Worm (Caenorhabditis elegans) whole organism, L2 larva: ENCODE results near the gene tbc-6.

ENCODE experiments used
- C34F6.9 ChIP-seq: fragments of 150-350 bp; optimal IDR thresholded peaks from 2 replicates; lab custom pipeline; 2014; ENCODE audit warnings: missing biosample characterization, missing genetic modification characterization
- F13H6.1 ChIP-seq: sonication (generic microtip); optimal IDR thresholded peaks from 2 replicates; lab custom pipeline; 2016; ENCODE audit warnings: missing genetic modification characterization, missing compliant biosample characterization
- Y55F3AM.14 ChIP-seq: fragments of 200-800 bp; sonication (Bioruptor generic); optimal IDR thresholded peaks from 2 replicates; lab custom pipeline; 2018; ENCODE audit warnings: mild to moderate bottlenecking, missing genetic modification characterization, missing compliant biosample characterization
- ZK546.5 ChIP-seq: sonication (generic microtip); optimal IDR thresholded peaks from 2 replicates; lab custom pipeline; 2017; ENCODE audit warnings: missing biosample characterization, missing genetic modification characterization
- alr-1 ChIP-seq: fragments of 150-350 bp; optimal IDR thresholded peaks from 2 replicates; lab custom pipeline; 2014; ENCODE audit warnings: missing biosample characterization, missing genetic modification characterization
- aly-2 ChIP-seq: fragments of 150-350 bp; optimal IDR thresholded peaks from 2 replicates; lab custom pipeline; 2014; ENCODE audit warnings: missing biosample characterization, missing genetic modification characterization
- ama-1 ChIP-seq: fragments of 150-350 bp; optimal IDR thresholded peaks from 2 replicates; lab custom pipeline; 2018; ENCODE audit warnings: inconsistent platforms
- blmp-1 ChIP-seq: sonication (generic microtip); optimal IDR thresholded peaks from 2 replicates; lab custom pipeline; 2017; ENCODE audit warnings: missing genetic modification characterization, mild to moderate bottlenecking, missing compliant biosample characterization, antibody characterized with exemption, moderate library complexity; ENCODE audit not compliant: insufficient read depth
- ceh-16 ChIP-seq: fragments of 150-350 bp; optimal IDR thresholded peaks from 2 replicates; lab custom pipeline; 2014; ENCODE audit warnings: missing biosample characterization, missing genetic modification characterization
- crh-2 ChIP-seq: sonication (generic microtip); optimal IDR thresholded peaks from 2 replicates; lab custom pipeline; 2017; ENCODE audit warnings: missing biosample characterization, missing genetic modification characterization
- egl-27 ChIP-seq: sonication (generic microtip); optimal IDR thresholded peaks from 3 replicates; lab custom pipeline; 2017; ENCODE audit warnings: missing biosample characterization, missing genetic modification reagents, missing genetic modification characterization
- elt-1 ChIP-seq: fragments of 150-350 bp; optimal IDR thresholded peaks from 2 replicates; lab custom pipeline; 2014; ENCODE audit warnings: missing biosample characterization, missing genetic modification characterization
- fos-1 ChIP-seq: fragments of 150-350 bp; optimal IDR thresholded peaks from 2 replicates; lab custom pipeline; 2014; ENCODE audit warnings: missing biosample characterization, missing genetic modification characterization
- gmeb-1 ChIP-seq: fragments of 150-350 bp; optimal IDR thresholded peaks from 2 replicates; lab custom pipeline; 2014; ENCODE audit warnings: missing biosample characterization, missing genetic modification characterization
- lin-11 ChIP-seq: fragments of 150-350 bp; sonication (generic microtip); optimal IDR thresholded peaks from 2 replicates; lab custom pipeline; 2014; ENCODE audit warnings: missing biosample characterization, missing genetic modification characterization, inconsistent platforms, mixed read lengths
- lin-13 ChIP-seq: fragments of 150-350 bp; optimal IDR thresholded peaks from 2 replicates; lab custom pipeline; 2014; ENCODE audit warnings: missing biosample characterization, missing genetic modification reagents, missing genetic modification characterization
- lin-39 ChIP-seq: fragments of 150-350 bp; optimal IDR thresholded peaks from 2 replicates; lab custom pipeline; 2014; ENCODE audit warnings: missing biosample characterization, missing genetic modification reagents, missing genetic modification characterization
- lsy-2 ChIP-seq, 2 experiments: fragments of 150-350 bp in 1 of 2; sonication (generic microtip) in 1 of 2; optimal IDR thresholded peaks; 2 replicates each; lab custom pipeline; 2014 to 2017; ENCODE audit warnings: missing biosample characterization in 2 of 2, missing genetic modification characterization in 2 of 2
- mab-5 ChIP-seq: fragments of 150-350 bp; optimal IDR thresholded peaks from 2 replicates; lab custom pipeline; 2014; ENCODE audit warnings: missing biosample characterization, missing genetic modification characterization
- mbf-1 ChIP-seq: sonication (generic microtip); optimal IDR thresholded peaks from 2 replicates; lab custom pipeline; 2017; ENCODE audit warnings: missing biosample characterization, missing genetic modification characterization
- mdl-1 ChIP-seq, 2 experiments: fragments of 150-350 bp in 1 of 2; sonication (generic microtip) in 1 of 2; optimal IDR thresholded peaks; 2 replicates each; lab custom pipeline; 2017; ENCODE audit warnings: missing biosample characterization in 2 of 2, missing genetic modification characterization in 2 of 2
- nhr-10 ChIP-seq: sonication (generic microtip); optimal IDR thresholded peaks from 2 replicates; lab custom pipeline; 2017; ENCODE audit warnings: missing biosample characterization, missing genetic modification characterization
- nhr-12 ChIP-seq: fragments of 150-350 bp; optimal IDR thresholded peaks from 2 replicates; lab custom pipeline; 2014; ENCODE audit warnings: missing biosample characterization, missing genetic modification characterization
- nhr-129 ChIP-seq: fragments of 150-350 bp; optimal IDR thresholded peaks from 2 replicates; lab custom pipeline; 2014; ENCODE audit warnings: missing biosample characterization, missing genetic modification characterization
- nhr-237 ChIP-seq: fragments of 150-350 bp; optimal IDR thresholded peaks from 2 replicates; lab custom pipeline; 2014; ENCODE audit warnings: missing biosample characterization, missing genetic modification characterization
- nhr-25 ChIP-seq: fragments of 150-350 bp; sonication (generic microtip); optimal IDR thresholded peaks from 3 replicates; lab custom pipeline; 2014; ENCODE audit warnings: missing biosample characterization, missing genetic modification characterization
- nhr-6 ChIP-seq: fragments of 150-350 bp; optimal IDR thresholded peaks from 2 replicates; lab custom pipeline; 2014; ENCODE audit warnings: missing biosample characterization, missing genetic modification characterization
- nhr-77 ChIP-seq: fragments of 150-350 bp; optimal IDR thresholded peaks from 2 replicates; lab custom pipeline; 2014; ENCODE audit warnings: missing biosample characterization, missing genetic modification characterization
- sem-4 ChIP-seq: fragments of 150-350 bp; optimal IDR thresholded peaks from 2 replicates; lab custom pipeline; 2014; ENCODE audit warnings: missing biosample characterization, missing genetic modification reagents, missing genetic modification characterization
- sma-3 ChIP-seq: sonication (generic microtip); optimal IDR thresholded peaks from 2 replicates; lab custom pipeline; 2016; ENCODE audit warnings: missing genetic modification reagents, missing genetic modification characterization, missing compliant biosample characterization
- sma-9 ChIP-seq, 2 experiments: fragments of 150-350 bp in 1 of 2; sonication (generic microtip) in 1 of 2; optimal IDR thresholded peaks; 2 replicates each; lab custom pipeline; 2014 to 2016; ENCODE audit warnings: missing genetic modification characterization in 2 of 2, mild to moderate bottlenecking in 1 of 2, missing biosample characterization in 1 of 2, missing compliant biosample characterization in 1 of 2, missing genetic modification reagents in 1 of 2, moderate library complexity in 1 of 2
- snpc-4 ChIP-seq: fragments of 150-350 bp; optimal IDR thresholded peaks from 2 replicates; lab custom pipeline; 2014; ENCODE audit warnings: missing biosample characterization, missing genetic modification characterization
- unc-39 ChIP-seq: fragments of 150-350 bp; optimal IDR thresholded peaks from 2 replicates; lab custom pipeline; 2014; ENCODE audit warnings: missing biosample characterization, missing genetic modification characterization
- unc-55 ChIP-seq: fragments of 150-350 bp; sonication (generic microtip); optimal IDR thresholded peaks from 3 replicates; lab custom pipeline; 2014; ENCODE audit warnings: missing biosample characterization, missing genetic modification reagents, missing genetic modification characterization
- unc-62 ChIP-seq: fragments of 150-350 bp; optimal IDR thresholded peaks from 2 replicates; lab custom pipeline; 2014; ENCODE audit warnings: missing biosample characterization, missing genetic modification reagents, missing genetic modification characterization
- ztf-1 ChIP-seq: fragments of 200-800 bp; sonication (Bioruptor generic); conservative IDR thresholded peaks from 2 replicates; pipeline ENCODE4 v1.3.6; 2022; ENCODE audit warnings: missing genetic modification characterization, missing compliant biosample characterization
- ztf-11 ChIP-seq: sonication (generic microtip); optimal IDR thresholded peaks from 2 replicates; lab custom pipeline; 2017; ENCODE audit warnings: missing biosample characterization, missing genetic modification characterization

The tbc-6 gene

ce11 chrII:6843211-6843610 lies 4.7 kb upstream of the tbc-6 start:
- peak; percentile 63 for TF ChIP-seq nhr-129 (tag; lab: Kevin White, UChicago)
- TF ChIP-seq mdl-1 (tag; optimal IDR thresholded peaks at IDR 0.05; lab: Kevin White, UChicago), result no peak

ce11 chrII:6843680-6844079 lies 4.2 kb upstream of the tbc-6 start:
- TF ChIP-seq ZK546.5 (no peak), nhr-12 (tag; lab: Kevin White, UChicago) (no peak), gmeb-1 (tag; lab: Kevin White, UChicago) (no peak), F13H6.1 (tag; lab: Kevin White, UChicago) (peak; percentile 54), mdl-1 (tag; optimal IDR thresholded peaks at IDR 0.05; lab: Kevin White, UChicago) (no peak), snpc-4 (tag; lab: Kevin White, UChicago) (no peak), fos-1 (tag; lab: Kevin White, UChicago) (no peak), blmp-1 (no peak), elt-1 (tag; lab: Kevin White, UChicago) (no peak), alr-1 (tag; lab: Kevin White, UChicago) (no peak), aly-2 (no peak), nhr-237 (tag; lab: Kevin White, UChicago) (no peak), ama-1 (lab: Kevin White, UChicago) (no peak), unc-55 (GFP tag; lab: Kevin White, UChicago) (no peak), lin-13 (no peak), crh-2 (no peak), unc-39 (tag; lab: Kevin White, UChicago) (no peak), lin-11 (no peak), nhr-77 (tag; lab: Kevin White, UChicago) (no peak), unc-62 (GFP tag; lab: Kevin White, UChicago) (no peak), nhr-129 (tag; lab: Kevin White, UChicago) (no peak), sem-4 (tag; lab: Kevin White, UChicago) (no peak), sma-9 (GFP tag; optimal IDR thresholded peaks at IDR 0.05; lab: Kevin White, UChicago) (peak; percentile 47), sma-9 (tag; optimal IDR thresholded peaks at IDR 0.05; lab: Kevin White, UChicago) (no peak), sma-3 (GFP tag; lab: Kevin White, UChicago) (peak; percentile 8), ztf-11 (no peak), nhr-6 (tag; lab: Kevin White, UChicago) (no peak), nhr-25 (tag; lab: Kevin White, UChicago) (peak; percentile 6), lin-39 (no peak), mbf-1 (tag; lab: Kevin White, UChicago) (no peak), nhr-10 (tag; lab: Kevin White, UChicago) (no peak), ztf-1 (GFP tag; lab: Robert Waterston, UW) (no peak), mab-5 (tag; lab: Kevin White, UChicago) (peak; percentile 9), Y55F3AM.14 (no peak), ceh-16 (no peak), egl-27 (tag; lab: Kevin White, UChicago) (peak; percentile 39)

ce11 chrII:6844227-6845005 lies 3.5 kb upstream of the tbc-6 start:
- no peak for TF ChIP-seq ama-1 (lab: Kevin White, UChicago)
- TF ChIP-seq unc-55 (GFP tag; lab: Kevin White, UChicago), result peak; percentile 38
- TF ChIP-seq C34F6.9, result peak; percentile 30
- peak; percentile 20 for TF ChIP-seq crh-2
- TF ChIP-seq ZK546.5, result no peak
- peak; percentile 5 for TF ChIP-seq sma-9 (GFP tag; optimal IDR thresholded peaks at IDR 0.05; lab: Kevin White, UChicago)
- no peak for TF ChIP-seq sma-9 (tag; optimal IDR thresholded peaks at IDR 0.05; lab: Kevin White, UChicago)
- peak in 1 of 2 experiments; percentile 31 for TF ChIP-seq lsy-2 (tag; optimal IDR thresholded peaks at IDR 0.05; lab: Kevin White, UChicago)
- TF ChIP-seq nhr-129 (tag; lab: Kevin White, UChicago), result peak; percentile 24
- TF ChIP-seq egl-27 (tag; lab: Kevin White, UChicago), result peak; percentile 47
